Fruit fly (Drosophila melanogaster) whole organism, wandering third instar larva: ENCODE data around the gene crm.

Experiments
- CG32264 ChIP-seq: fragments of 200-800 bp; sonication (Bioruptor generic); optimal IDR thresholded peaks from 2 replicates; lab custom pipeline; 2016; ENCODE audit warnings: missing biosample characterization, missing genetic modification characterization
- CG9705 ChIP-seq: fragments of 200-800 bp; sonication (Bioruptor generic); optimal IDR thresholded peaks from 2 replicates; lab custom pipeline; 2018; ENCODE audit warnings: missing biosample characterization, mild to moderate bottlenecking, missing genetic modification characterization
- Dif ChIP-seq: fragments of 200-275, 200-300 bp; sonication (Bioruptor generic); optimal IDR thresholded peaks from 2 replicates; lab custom pipeline; 2018; ENCODE audit warnings: missing biosample characterization, missing genetic modification characterization; ENCODE audit not compliant: partially characterized antibody
- HLH106 ChIP-seq: fragments of 200-800 bp; optimal IDR thresholded peaks from 3 replicates; lab custom pipeline; 2019; ENCODE audit warnings: missing biosample characterization, mild to moderate bottlenecking, missing genetic modification characterization, moderate library complexity
- Hr78 ChIP-seq: fragments of >200 bp; optimal IDR thresholded peaks from 2 replicates; lab custom pipeline; 2017; ENCODE audit warnings: missing biosample characterization, missing genetic modification characterization
- Hr83 ChIP-seq: fragments of 200-300 bp; sonication (Bioruptor generic); optimal IDR thresholded peaks from 2 replicates; lab custom pipeline; 2016; ENCODE audit warnings: missing biosample characterization, mild to moderate bottlenecking, missing genetic modification characterization, moderate library complexity; ENCODE audit not compliant: poor library complexity, severe bottlenecking
- Myc ChIP-seq: fragments of >200 bp; optimal IDR thresholded peaks from 2 replicates; lab custom pipeline; 2017
- N ChIP-seq: fragments of >200 bp; optimal IDR thresholded peaks from 2 replicates; lab custom pipeline; 2018; ENCODE audit warnings: missing biosample characterization, missing external identifiers, missing genetic modification characterization
- OdsH ChIP-seq: fragments of 200-800 bp; sonication (Bioruptor generic); optimal IDR thresholded peaks from 2 replicates; lab custom pipeline; 2016; ENCODE audit warnings: missing biosample characterization, mild to moderate bottlenecking, missing genetic modification characterization
- Rel ChIP-seq, 2 experiments: fragments of 200-800 bp; sonication (Bioruptor generic) in 1 of 2; optimal IDR thresholded peaks; 2 replicates in 1 of 2; 3 replicates in 1 of 2; lab custom pipeline; 2016 to 2019; ENCODE audit warnings: mild to moderate bottlenecking in 2 of 2, missing biosample characterization in 2 of 2, missing genetic modification characterization in 2 of 2, moderate library complexity in 1 of 2
- Sp1 ChIP-seq: fragments of 200-800 bp; sonication (Bioruptor generic); optimal IDR thresholded peaks from 3 replicates; lab custom pipeline; 2019; ENCODE audit warnings: missing biosample characterization, mild to moderate bottlenecking, missing genetic modification characterization, moderate library complexity
- Vsx2 ChIP-seq: fragments of 200-300, 225-300 bp; sonication (Bioruptor generic); optimal IDR thresholded peaks from 2 replicates; lab custom pipeline; 2018; ENCODE audit warnings: missing biosample characterization, missing genetic modification characterization; ENCODE audit not compliant: partially characterized antibody
- br ChIP-seq: fragments of 200-800 bp; sonication (Bioruptor generic); optimal IDR thresholded peaks from 2 replicates; lab custom pipeline; 2016; ENCODE audit warnings: missing biosample characterization, missing genetic modification characterization
- brk ChIP-seq: fragments of 200-800 bp; sonication (Bioruptor generic); optimal IDR thresholded peaks from 2 replicates; lab custom pipeline; 2016; ENCODE audit warnings: missing biosample characterization, mild to moderate bottlenecking, missing genetic modification characterization
- dl ChIP-seq, 2 experiments: fragments of 175-275, 200-275 bp in 1 of 2; fragments of 200-275 bp in 1 of 2; sonication (Bioruptor generic); optimal IDR thresholded peaks; lab custom pipeline; 2018; ENCODE audit warnings: mild to moderate bottlenecking in 2 of 2, missing biosample characterization in 2 of 2, missing genetic modification characterization in 2 of 2, moderate library complexity in 2 of 2; ENCODE audit not compliant: partially characterized antibody in 2 of 2, insufficient read depth in 1 of 2
- dsf ChIP-seq: sonication (Bioruptor generic); optimal IDR thresholded peaks from 2 replicates; lab custom pipeline; 2016; ENCODE audit warnings: missing biosample characterization, missing genetic modification characterization, borderline replicate concordance
- ey ChIP-seq: fragments of 200-800 bp; sonication (Bioruptor generic); optimal IDR thresholded peaks from 2 replicates; lab custom pipeline; 2016; ENCODE audit warnings: missing biosample characterization, missing genetic modification characterization
- foxo ChIP-seq, 2 experiments: fragments of 200-800 bp; sonication (Bioruptor generic); optimal IDR thresholded peaks; 2 replicates in 1 of 2; 3 replicates in 1 of 2; lab custom pipeline; 2016 to 2017; ENCODE audit warnings: missing biosample characterization in 2 of 2, missing genetic modification characterization in 2 of 2
- fru ChIP-seq: fragments of 200-800 bp; sonication (Bioruptor generic); optimal IDR thresholded peaks from 3 replicates; lab custom pipeline; 2016; ENCODE audit warnings: missing biosample characterization, mild to moderate bottlenecking, missing genetic modification characterization
- h ChIP-seq: fragments of 200-800 bp; sonication (Bioruptor generic); optimal IDR thresholded peaks from 3 replicates; lab custom pipeline; 2016; ENCODE audit warnings: missing biosample characterization, mild to moderate bottlenecking, missing genetic modification characterization
- pan ChIP-seq: fragments of >200 bp; optimal IDR thresholded peaks from 2 replicates; lab custom pipeline; 2017
- psq ChIP-seq: fragments of 200-800 bp; sonication (Bioruptor generic); optimal IDR thresholded peaks from 3 replicates; lab custom pipeline; 2017; ENCODE audit warnings: missing biosample characterization, mild to moderate bottlenecking, missing genetic modification characterization, moderate library complexity
- rgr ChIP-seq: fragments of 200-800 bp; sonication (Bioruptor generic); optimal IDR thresholded peaks from 3 replicates; lab custom pipeline; 2016; ENCODE audit warnings: missing biosample characterization, mild to moderate bottlenecking, missing genetic modification characterization
- sage ChIP-seq: fragments of 200-800 bp; sonication (Bioruptor generic); optimal IDR thresholded peaks from 2 replicates; lab custom pipeline; 2016; ENCODE audit warnings: missing biosample characterization, mild to moderate bottlenecking, missing genetic modification characterization
- sv ChIP-seq: fragments of 200-800 bp; sonication (Bioruptor generic); optimal IDR thresholded peaks from 3 replicates; lab custom pipeline; 2016; ENCODE audit warnings: missing biosample characterization, missing genetic modification characterization
- usp ChIP-seq: fragments of >200 bp; optimal IDR thresholded peaks from 2 replicates; lab custom pipeline; 2017; ENCODE audit warnings: missing biosample characterization, missing genetic modification characterization
- woc ChIP-seq: sonication (Bioruptor generic); optimal IDR thresholded peaks from 2 replicates; lab custom pipeline; 2016; ENCODE audit warnings: missing biosample characterization, mild to moderate bottlenecking, missing genetic modification characterization

The crm gene

dm6 chrX:2743601-2744000 lies 5.0 kb upstream of the crm start:
- no peak for TF ChIP-seq CG32264
- no peak for TF ChIP-seq sage (GFP tag; lab: Kevin White, UChicago)
- TF ChIP-seq Dif (GFP tag; lab: Kevin White, UChicago), result peak; percentile 31
- no peak for TF ChIP-seq CG9705 (GFP tag; lab: Kevin White, UChicago)

- TF ChIP-seq Myc (no peak), psq (GFP tag; lab: Kevin White, UChicago) (peak; percentile 31), brk (no peak), dsf (GFP tag; lab: Kevin White, UChicago) (no peak), Dif (GFP tag; lab: Kevin White, UChicago) (no peak), foxo (GFP tag; optimal IDR thresholded peaks at IDR 0.05; lab: Kevin White, UChicago) (peak in 1 of 2 experiments; percentile 75), sv (GFP tag; lab: Kevin White, UChicago) (peak; percentile 62), pan (lab: Kevin White, UChicago) (no peak), CG32264 (no peak), CG9705 (GFP tag; lab: Kevin White, UChicago) (no peak), h (GFP tag; lab: Kevin White, UChicago) (peak; percentile 72), usp (GFP tag; lab: Kevin White, UChicago) (no peak), fru (GFP tag; lab: Kevin White, UChicago) (peak; percentile 55), rgr (GFP tag; lab: Kevin White, UChicago) (peak; percentile 70), Hr78 (GFP tag; lab: Kevin White, UChicago) (no peak), ey (GFP tag; lab: Kevin White, UChicago) (peak; percentile 56), br (peak; percentile 54), Hr83 (no peak), OdsH (peak; percentile 54)
Measured at dm6 chrX:2743020-2743419, 4.4 kb upstream of the crm start.

dm6 chrX:2742067-2742466 lies 3.5 kb upstream of the crm start:
- no peak for TF ChIP-seq foxo (GFP tag; optimal IDR thresholded peaks at IDR 0.05; lab: Kevin White, UChicago)
- TF ChIP-seq woc, result no peak
- TF ChIP-seq CG32264, result no peak
- no peak for TF ChIP-seq pan (lab: Kevin White, UChicago)
- TF ChIP-seq N (GFP tag; lab: Kevin White, UChicago), result no peak
- TF ChIP-seq usp (GFP tag; lab: Kevin White, UChicago), result no peak
- no peak for TF ChIP-seq rgr (GFP tag; lab: Kevin White, UChicago)
- no peak for TF ChIP-seq Vsx2 (GFP tag; lab: Kevin White, UChicago)
- TF ChIP-seq Dif (GFP tag; lab: Kevin White, UChicago), result no peak
- TF ChIP-seq dsf (GFP tag; lab: Kevin White, UChicago), result no peak
- no peak for TF ChIP-seq Rel (GFP tag; optimal IDR thresholded peaks at IDR 0.05; lab: Kevin White, UChicago)
- no peak for TF ChIP-seq Rel (tag; optimal IDR thresholded peaks at IDR 0.05; lab: Kevin White, UChicago)

dm6 chrX:2740084-2740483 lies 1.5 kb upstream of the crm start, which contains the start of gene kirre:
Gene kirre (plus strand): TSS chrX:2740384.
- TF ChIP-seq rgr (GFP tag; lab: Kevin White, UChicago) (no peak), N (GFP tag; lab: Kevin White, UChicago) (no peak), dl (GFP tag; optimal IDR thresholded peaks at IDR 0.05; lab: Kevin White, UChicago; ENCODE audit: insufficient read depth in 1 of 2, partially characterized antibody in 2 of 2) (no peak)

dm6 chrX:2732127-2732526 lies 6.4 kb downstream of the crm start, which contains the start of the genes ttm50 and CG2712:
Gene ttm50 (minus strand): TSS chrX:2732190.
Gene CG2712 (plus strand): TSS chrX:2732469.
- TF ChIP-seq ey (GFP tag; lab: Kevin White, UChicago), result peak; percentile 17
- peak; percentile 99 for TF ChIP-seq Myc
- TF ChIP-seq Sp1 (GFP tag; lab: Kevin White, UChicago), result peak; percentile 65
- no peak for TF ChIP-seq dl (GFP tag; optimal IDR thresholded peaks at IDR 0.05; lab: Kevin White, UChicago; ENCODE audit: insufficient read depth in 1 of 2, partially characterized antibody in 2 of 2)
- TF ChIP-seq foxo (GFP tag; optimal IDR thresholded peaks at IDR 0.05; lab: Kevin White, UChicago), result no peak
- TF ChIP-seq sv (GFP tag; lab: Kevin White, UChicago), result peak; percentile 46
- peak; percentile 22 for TF ChIP-seq psq (GFP tag; lab: Kevin White, UChicago)
- peak; percentile 78 for TF ChIP-seq woc
- TF ChIP-seq CG32264, result no peak
- no peak for TF ChIP-seq Hr83
- TF ChIP-seq HLH106 (tag; lab: Kevin White, UChicago), result peak; percentile 79
- peak; percentile 12 for TF ChIP-seq OdsH
- TF ChIP-seq CG9705 (GFP tag; lab: Kevin White, UChicago), result peak; percentile 65
